Fruit fly (Drosophila melanogaster) S2 (cell line): ENCODE data around the gene mud.

Experiments used
- CG8478 ChIP-seq: fragments of >200 bp; optimal IDR thresholded peaks from 2 replicates; lab custom pipeline; 2018
- CTCF ChIP-seq, 2 experiments: fragments of >200 bp; optimal IDR thresholded peaks; 2 replicates each; lab custom pipeline; 2018

The mud gene

dm6 chrX:14247035-14247786 lies at the start of gene mud:
mud (plus strand) TSS chrX:14247732.
- TF ChIP-seq CG8478 (lab: Kevin White, UChicago) (no peak), CTCF (optimal IDR thresholded peaks at IDR 0.05; lab: Kevin White, UChicago) (peak; percentile 74 to 85)

dm6 chrX:14199967-14200531 lies 47.5 kb upstream of the mud start, which contains the start of gene CG11590:
CG11590 (plus strand) TSS chrX:14200178.
- TF ChIP-seq CG8478 (lab: Kevin White, UChicago) (no peak), CTCF (optimal IDR thresholded peaks at IDR 0.05; lab: Kevin White, UChicago) (no peak)

dm6 chrX:14201178-14201577 lies 46.4 kb upstream of the mud start, which contains the start of gene Prp16:
Prp16 (plus strand) TSS chrX:14201362.
- TF ChIP-seq CTCF (optimal IDR thresholded peaks at IDR 0.05; lab: Kevin White, UChicago) = no peak
- no peak for TF ChIP-seq CG8478 (lab: Kevin White, UChicago)

dm6 chrX:14208426-14209208 lies 38.9 kb upstream of the mud start:
- no peak for TF ChIP-seq CTCF (optimal IDR thresholded peaks at IDR 0.05; lab: Kevin White, UChicago)
- TF ChIP-seq CG8478 (lab: Kevin White, UChicago) = no peak

- TF ChIP-seq CTCF (optimal IDR thresholded peaks at IDR 0.05; lab: Kevin White, UChicago) = no peak
- no peak for TF ChIP-seq CG8478 (lab: Kevin White, UChicago)
Observed at dm6 chrX:14209209-14209781, 38.2 kb upstream of the mud start.

- TF ChIP-seq CTCF (optimal IDR thresholded peaks at IDR 0.05; lab: Kevin White, UChicago) (no peak), CG8478 (lab: Kevin White, UChicago) (no peak)
Observed at dm6 chrX:14211250-14211944, 36.1 kb upstream of the mud start.

- TF ChIP-seq CTCF (optimal IDR thresholded peaks at IDR 0.05; lab: Kevin White, UChicago) (no peak), CG8478 (lab: Kevin White, UChicago) (no peak)
Observed at dm6 chrX:14212147-14212792, 35.3 kb upstream of the mud start.

- TF ChIP-seq CG8478 (lab: Kevin White, UChicago) (no peak), CTCF (optimal IDR thresholded peaks at IDR 0.05; lab: Kevin White, UChicago) (no peak)
Observed at dm6 chrX:14213509-14214154, 33.9 kb upstream of the mud start.

- TF ChIP-seq CG8478 (lab: Kevin White, UChicago) (no peak), CTCF (optimal IDR thresholded peaks at IDR 0.05; lab: Kevin White, UChicago) (no peak)
Observed at dm6 chrX:14214505-14215449, 32.8 kb upstream of the mud start.

dm6 chrX:14215834-14216233 lies 31.7 kb upstream of the mud start:
- TF ChIP-seq CG8478 (lab: Kevin White, UChicago) (no peak), CTCF (optimal IDR thresholded peaks at IDR 0.05; lab: Kevin White, UChicago) (no peak)

dm6 chrX:14216844-14217243 lies 30.7 kb upstream of the mud start:
- TF ChIP-seq CG8478 (lab: Kevin White, UChicago) (no peak), CTCF (optimal IDR thresholded peaks at IDR 0.05; lab: Kevin White, UChicago) (no peak)

dm6 chrX:14218045-14218483 lies 29.5 kb upstream of the mud start:
- TF ChIP-seq CTCF (optimal IDR thresholded peaks at IDR 0.05; lab: Kevin White, UChicago) (no peak), CG8478 (lab: Kevin White, UChicago) (no peak)
